Worm (Caenorhabditis elegans): Measurements from ENCODE around the gene BE10.3.

BE10.3 gene

ce11 chrIII:12847623-12848022 is 39.8 kb downstream of the BE10.3 start:
- no peak for TF ChIP-seq Y116A8C.19 (tag; optimal IDR thresholded peaks at IDR 0.05; ENCODE audit: borderline replicate concordance)
- TF ChIP-seq efl-1 (optimal IDR thresholded peaks at IDR 0.05) = no peak
- peak; percentile 14 to 64 for TF ChIP-seq efl-1 (GFP tag; optimal IDR thresholded peaks at IDR 0.05 in 1 of 2)
- no peak for TF ChIP-seq fkh-4 (tag; optimal IDR thresholded peaks at IDR 0.05; ENCODE audit: borderline replicate concordance)
- peak; percentile 59 for TF ChIP-seq blmp-1 (tag; optimal IDR thresholded peaks at IDR 0.05)
- TF ChIP-seq dpl-1 (GFP tag; optimal IDR thresholded peaks at IDR 0.05) = peak in 2 of 3 experiments; percentile 2 to 33
- TF ChIP-seq mep-1 (tag; optimal IDR thresholded peaks at IDR 0.05) = peak; percentile 36
- TF ChIP-seq efl-3 (GFP tag; optimal IDR thresholded peaks at IDR 0.05) = no peak
- peak; percentile 57 for TF ChIP-seq lin-14 (GFP tag; optimal IDR thresholded peaks at IDR 0.05)
- peak; percentile 28 for TF ChIP-seq skn-1 (tag; optimal IDR thresholded peaks at IDR 0.05)
- peak in 4 of 6 experiments; percentile 52 to 87 (median 76) for TF ChIP-seq elt-3 (tag; optimal IDR thresholded peaks at IDR 0.05)
- TF ChIP-seq nhr-71 (tag; optimal IDR thresholded peaks at IDR 0.05) = peak; percentile 4
- TF ChIP-seq C04F5.9 (tag; optimal IDR thresholded peaks at IDR 0.05) = no peak
- peak; percentile 56 for TF ChIP-seq fos-1 (tag; optimal IDR thresholded peaks at IDR 0.05)
- peak; percentile 92 for TF ChIP-seq nhr-85 (tag)
- peak; percentile 11 for TF ChIP-seq snu-23 (GFP tag; optimal IDR thresholded peaks at IDR 0.05)
- no peak for TF ChIP-seq lir-3 (tag; optimal IDR thresholded peaks at IDR 0.05; ENCODE audit: poor library complexity)

ce11 chrIII:12848173-12848572 is 40.3 kb downstream of the BE10.3 start:
- TF ChIP-seq snpc-4 (tag; optimal IDR thresholded peaks at IDR 0.05) = peak; percentile 19

- TF ChIP-seq xbp-1 (tag; optimal IDR thresholded peaks at IDR 0.05) = no peak
- TF ChIP-seq egl-27 (tag; optimal IDR thresholded peaks at IDR 0.05) = peak in 1 of 2 experiments; percentile 36
- TF ChIP-seq ama-1 (optimal IDR thresholded peaks at IDR 0.05) = no peak
- peak; percentile 71 for TF ChIP-seq nhr-71 (tag; optimal IDR thresholded peaks at IDR 0.05)
- TF ChIP-seq lin-35 (GFP tag; optimal IDR thresholded peaks at IDR 0.05) = peak in 1 of 2 experiments; percentile 49
- TF ChIP-seq isw-1 (GFP tag; IDR thresholded peaks at IDR 0.05) = no peak
- no peak for TF ChIP-seq nhr-47 (tag; optimal IDR thresholded peaks at IDR 0.05)
- peak; percentile 60 for TF ChIP-seq tbx-2 (tag; optimal IDR thresholded peaks at IDR 0.05)
- no peak for TF ChIP-seq nhr-76 (tag; optimal IDR thresholded peaks at IDR 0.05)
- no peak for TF ChIP-seq swsn-7 (tag; optimal IDR thresholded peaks at IDR 0.05)
- no peak for TF ChIP-seq mef-2 (tag; optimal IDR thresholded peaks at IDR 0.05)
- TF ChIP-seq unc-130 (tag; optimal IDR thresholded peaks at IDR 0.05) = no peak
- TF ChIP-seq sptf-1 (tag; optimal IDR thresholded peaks at IDR 0.05) = no peak
- peak; percentile 49 for TF ChIP-seq vab-15 (tag; optimal IDR thresholded peaks at IDR 0.05)
- peak; percentile 26 for TF ChIP-seq mep-1 (tag; optimal IDR thresholded peaks at IDR 0.05)
- no peak for TF ChIP-seq lin-15B (tag; optimal IDR thresholded peaks at IDR 0.05)
- TF ChIP-seq tlp-1 (tag; optimal IDR thresholded peaks at IDR 0.05) = no peak
- peak; percentile 34 for TF ChIP-seq nhr-90 (tag; optimal IDR thresholded peaks at IDR 0.05; ENCODE audit: poor library complexity)
- no peak for TF ChIP-seq zip-4 (GFP tag; optimal IDR thresholded peaks at IDR 0.05)
- TF ChIP-seq lsy-2 (tag; optimal IDR thresholded peaks at IDR 0.05) = peak; percentile 25 to 70
- TF ChIP-seq dpl-1 (GFP tag; optimal IDR thresholded peaks at IDR 0.05) = peak in 1 of 3 experiments; percentile 18
- TF ChIP-seq nhr-20 (tag; optimal IDR thresholded peaks at IDR 0.05) = peak; percentile 83
- TF ChIP-seq irx-1 (tag; optimal IDR thresholded peaks at IDR 0.05) = no peak
- TF ChIP-seq rnt-1 (tag; optimal IDR thresholded peaks at IDR 0.05) = no peak
- no peak for TF ChIP-seq jun-1 (tag; optimal IDR thresholded peaks at IDR 0.05)
- no peak for TF ChIP-seq ceh-63 (GFP tag; optimal IDR thresholded peaks at IDR 0.05)
- no peak for TF ChIP-seq hpl-2 (GFP tag; optimal IDR thresholded peaks at IDR 0.05)
- TF ChIP-seq pax-3 (tag; optimal IDR thresholded peaks at IDR 0.05) = no peak
- TF ChIP-seq pqm-1 (tag; optimal IDR thresholded peaks at IDR 0.05) = no peak
- no peak for TF ChIP-seq hlh-17 (GFP tag; optimal IDR thresholded peaks at IDR 0.05; ENCODE audit: borderline replicate concordance)
- TF ChIP-seq blmp-1 (tag; optimal IDR thresholded peaks at IDR 0.05) = peak; percentile 97
- no peak for TF ChIP-seq zag-1 (tag; optimal IDR thresholded peaks at IDR 0.05)
- TF ChIP-seq grh-1 (GFP tag; IDR thresholded peaks at IDR 0.05) = peak; percentile 45; the same call in 1 of the 2 replicates
- peak; percentile 84 for TF ChIP-seq lin-14 (GFP tag; optimal IDR thresholded peaks at IDR 0.05)
- no peak for TF ChIP-seq unc-30 (tag; optimal IDR thresholded peaks at IDR 0.05)
- no peak for TF ChIP-seq nhr-12 (tag; optimal IDR thresholded peaks at IDR 0.05)
- TF ChIP-seq snu-23 (GFP tag; optimal IDR thresholded peaks at IDR 0.05) = peak; percentile 60
Observed at ce11 chrIII:12848981-12849589, 41.3 kb downstream of the BE10.3 start.
